Worm (Caenorhabditis elegans): ENCODE results near the gene drd-50.

- TF ChIP-seq F57C9.4 (tag; optimal IDR thresholded peaks at IDR 0.05) (no peak), nfya-2 (GFP tag; IDR thresholded peaks at IDR 0.05) (no peak), ets-4 (GFP tag; optimal IDR thresholded peaks at IDR 0.05) (no peak), him-1 (tag; optimal IDR thresholded peaks at IDR 0.05) (no peak), nhr-179 (tag; optimal IDR thresholded peaks at IDR 0.05) (no peak)
These were observed 46.9 kb downstream of the drd-50 start, which contains the start of gene scrm-8 for ce11 chrIV:4164392-4164791.
